Fruit fly (Drosophila melanogaster): ENCODE data around the gene CG42366.

Gene CG42366

dm6 chr2L:9908468-9908967, 16.4 kb upstream of the CG42366 start, which contains the start of gene CG13124 (continued):
- TF ChIP-seq esn (GFP tag; optimal IDR thresholded peaks at IDR 0.05) (peak; percentile 33), CG6854 (GFP tag; optimal IDR thresholded peaks at IDR 0.05) (no peak), Hr39 (GFP tag; optimal IDR thresholded peaks at IDR 0.05) (no peak), vri (GFP tag; optimal IDR thresholded peaks at IDR 0.05) (peak; percentile 60), Smox (GFP tag; optimal IDR thresholded peaks at IDR 0.05) (no peak), CG31627 (GFP tag; optimal IDR thresholded peaks at IDR 0.05) (no peak), CG16779 (tag; optimal IDR thresholded peaks at IDR 0.05) (peak; percentile 27), Sox15 (GFP tag; optimal IDR thresholded peaks at IDR 0.05) (no peak), Gug (GFP tag; IDR thresholded peaks at IDR 0.05) (no peak), CG6808 (GFP tag; optimal IDR thresholded peaks at IDR 0.05) (peak; percentile 7), OdsH (GFP tag; optimal IDR thresholded peaks at IDR 0.05) (peak; percentile 21)

- peak; percentile 37 for TF ChIP-seq net (GFP tag; optimal IDR thresholded peaks at IDR 0.05)
- TF ChIP-seq ss (GFP tag; optimal IDR thresholded peaks at IDR 0.05), result no peak
- TF ChIP-seq acj6 (GFP tag; optimal IDR thresholded peaks at IDR 0.05), result peak; percentile 1
- no peak for TF ChIP-seq CG3032 (tag; optimal IDR thresholded peaks at IDR 0.05)
- TF ChIP-seq CG8119 (GFP tag; IDR thresholded peaks at IDR 0.05), result peak; percentile 28; the same call in 2 of the 3 replicates
- TF ChIP-seq lz (GFP tag; optimal IDR thresholded peaks at IDR 0.05), result peak; percentile 40
- no peak for TF ChIP-seq dsx (GFP tag; optimal IDR thresholded peaks at IDR 0.05; ENCODE audit: poor library complexity, severe bottlenecking)
- TF ChIP-seq cyc (GFP tag; optimal IDR thresholded peaks at IDR 0.05), result peak; percentile 9
- peak; percentile 67 for TF ChIP-seq Hr4 (GFP tag; optimal IDR thresholded peaks at IDR 0.05)
- no peak for TF ChIP-seq CG10669 (GFP tag; optimal IDR thresholded peaks at IDR 0.05)
- TF ChIP-seq achi (GFP tag; optimal IDR thresholded peaks at IDR 0.05), result peak; percentile 6
- TF ChIP-seq Met (GFP tag; optimal IDR thresholded peaks at IDR 0.05), result peak; percentile 8
- no peak for TF ChIP-seq Ets96B (tag; optimal IDR thresholded peaks at IDR 0.05)
- peak; percentile 13 for TF ChIP-seq Hr39 (GFP tag; optimal IDR thresholded peaks at IDR 0.05)
- no peak for TF ChIP-seq Hr38 (GFP tag; optimal IDR thresholded peaks at IDR 0.05)
- TF ChIP-seq Smox (GFP tag; optimal IDR thresholded peaks at IDR 0.05), result peak; percentile 13
- peak; percentile 28 for TF ChIP-seq pdm3 (GFP tag; optimal IDR thresholded peaks at IDR 0.05)
- peak; percentile 80 for TF ChIP-seq eg (GFP tag; IDR thresholded peaks at IDR 0.05)
- TF ChIP-seq CG32006 (GFP tag; optimal IDR thresholded peaks at IDR 0.05), result peak; percentile 7
- peak; percentile 49; the same call in 2 of the 3 replicates for TF ChIP-seq CG6163 (GFP tag; IDR thresholded peaks at IDR 0.05)
- peak; percentile 16 for TF ChIP-seq Eip75B (GFP tag; optimal IDR thresholded peaks at IDR 0.05)
- 0 out of 2 replicates have a peak, but pooled peaks have one; percentile 13 for TF ChIP-seq Gug (GFP tag; IDR thresholded peaks at IDR 0.05)
- peak; percentile 43 for TF ChIP-seq Eip78C (GFP tag)
- no peak for TF ChIP-seq CG6808 (GFP tag; optimal IDR thresholded peaks at IDR 0.05)
- no peak for TF ChIP-seq CG8632 (GFP tag; optimal IDR thresholded peaks at IDR 0.05)
- TF ChIP-seq CG6792 (GFP tag; optimal IDR thresholded peaks at IDR 0.05), result no peak
These were observed 13.2 kb upstream of the CG42366 start for dm6 chr2L:9911783-9912182.

dm6 chr2L:9912570-9913260, 12.2 kb upstream of the CG42366 start, which contains the start of the genes Etl1 and Srp54:
Gene Etl1, minus strand, starts transcription at chr2L:9912608.
Gene Srp54, plus strand, starts transcription at chr2L:9912911.
- TF ChIP-seq Sox14 (GFP tag; optimal IDR thresholded peaks at IDR 0.05), result peak; percentile 17
- TF ChIP-seq salr (GFP tag; optimal IDR thresholded peaks at IDR 0.05), result no peak
- TF ChIP-seq CG3032 (tag; optimal IDR thresholded peaks at IDR 0.05), result peak; percentile 5
- TF ChIP-seq CG31627 (GFP tag; optimal IDR thresholded peaks at IDR 0.05), result no peak
- peak; percentile 11 for TF ChIP-seq esn (GFP tag; optimal IDR thresholded peaks at IDR 0.05)
- no peak for TF ChIP-seq CG32006 (GFP tag; optimal IDR thresholded peaks at IDR 0.05)
- TF ChIP-seq lz (GFP tag; optimal IDR thresholded peaks at IDR 0.05), result peak; percentile 3
- no peak for TF ChIP-seq CG8632 (GFP tag; optimal IDR thresholded peaks at IDR 0.05)
- TF ChIP-seq CG15336 (GFP tag; IDR thresholded peaks at IDR 0.05), result no peak
- TF ChIP-seq CG3919 (GFP tag; optimal IDR thresholded peaks at IDR 0.05), result peak; percentile 22
- peak; percentile 52 for TF ChIP-seq Eip78C (GFP tag)

Data from whole organism, prepupa.